Worm (Caenorhabditis elegans): ENCODE data around the gene jmjd-4.

Gene jmjd-4

ce11 chrIII:10333961-10334542 lies at the start of gene jmjd-4, which contains the start of gene mev-1:
jmjd-4 (minus strand) TSS chrIII:10334018.
mev-1 (plus strand) TSS chrIII:10334277.
- TF ChIP-seq B0310.2 (tag; optimal IDR thresholded peaks at IDR 0.05) (no peak), ceh-13 (GFP tag; optimal IDR thresholded peaks at IDR 0.05) (no peak), ama-1 (optimal IDR thresholded peaks at IDR 0.05) (no peak), tra-4 (tag; optimal IDR thresholded peaks at IDR 0.05) (no peak), ets-7 (tag; optimal IDR thresholded peaks at IDR 0.05) (no peak), hmg-4 (GFP tag; optimal IDR thresholded peaks at IDR 0.05) (no peak), pes-1 (GFP tag; IDR thresholded peaks at IDR 0.05) (no peak), F13C5.2 (tag; optimal IDR thresholded peaks at IDR 0.05) (peak; percentile 73), hnd-1 (tag; optimal IDR thresholded peaks at IDR 0.05) (no peak), tbx-11 (GFP tag; IDR thresholded peaks at IDR 0.05) (0 out of 2 replicates have a peak, but pooled peaks have one; percentile 40), ceh-36 (tag; optimal IDR thresholded peaks at IDR 0.05) (peak; percentile 23), tbx-37 (GFP tag; conservative IDR thresholded peaks at IDR 0.05) (no peak), scrt-1 (GFP tag; IDR thresholded peaks at IDR 0.05) (no peak), flt-1 (GFP tag; IDR thresholded peaks at IDR 0.05) (peak; percentile 51; the same call in 1 of the 2 replicates), aly-1 (tag; optimal IDR thresholded peaks at IDR 0.05) (no peak), hmbx-1 (tag; optimal IDR thresholded peaks at IDR 0.05) (no peak), sea-1 (GFP tag; conservative IDR thresholded peaks at IDR 0.05) (no peak)

- TF ChIP-seq pes-1 (GFP tag; IDR thresholded peaks at IDR 0.05): no peak
- no peak for TF ChIP-seq hnd-1 (tag; optimal IDR thresholded peaks at IDR 0.05)
- TF ChIP-seq tra-4 (tag; optimal IDR thresholded peaks at IDR 0.05): no peak
- TF ChIP-seq tbx-11 (GFP tag; IDR thresholded peaks at IDR 0.05): no peak
- no peak for TF ChIP-seq B0310.2 (tag; optimal IDR thresholded peaks at IDR 0.05)
- TF ChIP-seq ceh-13 (GFP tag; optimal IDR thresholded peaks at IDR 0.05): no peak
- TF ChIP-seq F13C5.2 (tag; optimal IDR thresholded peaks at IDR 0.05): no peak
- TF ChIP-seq hmg-4 (GFP tag; optimal IDR thresholded peaks at IDR 0.05): no peak
- TF ChIP-seq ama-1 (optimal IDR thresholded peaks at IDR 0.05): no peak
- no peak for TF ChIP-seq hmbx-1 (tag; optimal IDR thresholded peaks at IDR 0.05)
- no peak for TF ChIP-seq ceh-36 (tag; optimal IDR thresholded peaks at IDR 0.05)
- TF ChIP-seq sea-1 (GFP tag; conservative IDR thresholded peaks at IDR 0.05): no peak
- no peak for TF ChIP-seq flt-1 (GFP tag; IDR thresholded peaks at IDR 0.05)
- no peak for TF ChIP-seq scrt-1 (GFP tag; IDR thresholded peaks at IDR 0.05)
- no peak for TF ChIP-seq aly-1 (tag; optimal IDR thresholded peaks at IDR 0.05)
- no peak for TF ChIP-seq tbx-37 (GFP tag; conservative IDR thresholded peaks at IDR 0.05)
- TF ChIP-seq ets-7 (tag; optimal IDR thresholded peaks at IDR 0.05): no peak
Measured at ce11 chrIII:10381473-10381872, 47.7 kb upstream of the jmjd-4 start, which contains the start of gene C38H2.2. C38H2.2 (plus strand) TSS chrIII:10381773.

ce11 chrIII:10380640-10381039 lies 46.8 kb upstream of the jmjd-4 start:
- TF ChIP-seq ama-1 (optimal IDR thresholded peaks at IDR 0.05): no peak
- no peak for TF ChIP-seq B0310.2 (tag; optimal IDR thresholded peaks at IDR 0.05)
- TF ChIP-seq tra-4 (tag; optimal IDR thresholded peaks at IDR 0.05): no peak
- no peak for TF ChIP-seq hmbx-1 (tag; optimal IDR thresholded peaks at IDR 0.05)
- no peak for TF ChIP-seq pes-1 (GFP tag; IDR thresholded peaks at IDR 0.05)
- no peak for TF ChIP-seq hnd-1 (tag; optimal IDR thresholded peaks at IDR 0.05)
- no peak for TF ChIP-seq flt-1 (GFP tag; IDR thresholded peaks at IDR 0.05)

ce11 chrIII:10379632-10380031 lies 45.8 kb upstream of the jmjd-4 start:
- TF ChIP-seq hmg-4 (GFP tag; optimal IDR thresholded peaks at IDR 0.05) (no peak), scrt-1 (GFP tag; IDR thresholded peaks at IDR 0.05) (no peak), ceh-13 (GFP tag; optimal IDR thresholded peaks at IDR 0.05) (no peak), hnd-1 (tag; optimal IDR thresholded peaks at IDR 0.05) (no peak), B0310.2 (tag; optimal IDR thresholded peaks at IDR 0.05) (no peak)

ce11 chrIII:10378899-10379298 lies 45.1 kb upstream of the jmjd-4 start:
- TF ChIP-seq pes-1 (GFP tag; IDR thresholded peaks at IDR 0.05) (no peak), B0310.2 (tag; optimal IDR thresholded peaks at IDR 0.05) (no peak), sea-1 (GFP tag; conservative IDR thresholded peaks at IDR 0.05) (no peak), ceh-13 (GFP tag; optimal IDR thresholded peaks at IDR 0.05) (no peak), tbx-11 (GFP tag; IDR thresholded peaks at IDR 0.05) (no peak), hmg-4 (GFP tag; optimal IDR thresholded peaks at IDR 0.05) (no peak), ama-1 (optimal IDR thresholded peaks at IDR 0.05) (no peak), tbx-37 (GFP tag; conservative IDR thresholded peaks at IDR 0.05) (no peak), flt-1 (GFP tag; IDR thresholded peaks at IDR 0.05) (no peak), aly-1 (tag; optimal IDR thresholded peaks at IDR 0.05) (no peak), ceh-36 (tag; optimal IDR thresholded peaks at IDR 0.05) (no peak), ets-7 (tag; optimal IDR thresholded peaks at IDR 0.05) (no peak), hmbx-1 (tag; optimal IDR thresholded peaks at IDR 0.05) (no peak), scrt-1 (GFP tag; IDR thresholded peaks at IDR 0.05) (no peak), F13C5.2 (tag; optimal IDR thresholded peaks at IDR 0.05) (no peak), tra-4 (tag; optimal IDR thresholded peaks at IDR 0.05) (no peak), hnd-1 (tag; optimal IDR thresholded peaks at IDR 0.05) (no peak)

- TF ChIP-seq aly-1 (tag; optimal IDR thresholded peaks at IDR 0.05) (no peak), sea-1 (GFP tag; conservative IDR thresholded peaks at IDR 0.05) (no peak), tra-4 (tag; optimal IDR thresholded peaks at IDR 0.05) (no peak), pes-1 (GFP tag; IDR thresholded peaks at IDR 0.05) (no peak), ama-1 (optimal IDR thresholded peaks at IDR 0.05) (no peak), ets-7 (tag; optimal IDR thresholded peaks at IDR 0.05) (no peak), scrt-1 (GFP tag; IDR thresholded peaks at IDR 0.05) (no peak), hmg-4 (GFP tag; optimal IDR thresholded peaks at IDR 0.05) (no peak), ceh-13 (GFP tag; optimal IDR thresholded peaks at IDR 0.05) (no peak)
Measured at ce11 chrIII:10376041-10376440, 42.2 kb upstream of the jmjd-4 start.

ce11 chrIII:10373845-10374244 lies 40.0 kb upstream of the jmjd-4 start:
- no peak for TF ChIP-seq ets-7 (tag; optimal IDR thresholded peaks at IDR 0.05)
- TF ChIP-seq tbx-37 (GFP tag; conservative IDR thresholded peaks at IDR 0.05): 0 out of 2 replicates have a peak, but pooled peaks have one; percentile 2

Measured in whole organism, early embryonic.